Worm (Caenorhabditis elegans): Measurements from ENCODE around the gene cpf-2.
"Not testable (repeated sequence)": the region's sequence is repeated elsewhere in the genome, so short reads cannot be mapped to it uniquely, and the experiment has no call there.

DNA sequence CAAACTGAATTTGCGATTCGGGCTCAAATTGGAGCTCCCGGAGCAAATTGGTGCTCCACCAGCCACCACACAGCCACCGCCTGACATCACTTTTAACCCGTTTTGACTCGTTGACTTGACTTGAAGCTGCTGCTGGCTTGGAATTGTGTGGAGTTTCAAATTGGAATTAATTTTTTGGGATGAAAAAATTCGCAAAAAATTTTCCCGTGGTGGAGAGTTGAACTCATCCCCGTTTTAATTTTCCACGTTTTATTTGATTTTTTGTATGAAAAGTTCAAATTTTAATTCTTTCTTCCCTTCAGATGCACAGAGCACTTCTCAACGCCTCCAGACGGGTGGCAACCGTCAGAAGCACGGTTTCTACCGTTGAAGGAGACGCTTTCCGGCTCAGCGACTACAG, 23.4 kb downstream of the cpf-2 start, which contains the start of gene Y43F4A.4:
- not testable (repeated sequence) for TF ChIP-seq fos-1 (tag; optimal IDR thresholded peaks at IDR 0.05); pag-3 (tag; optimal IDR thresholded peaks at IDR 0.05; ENCODE audit: borderline replicate concordance, insufficient read depth); zip-4 (GFP tag; optimal IDR thresholded peaks at IDR 0.05); blmp-1 (tag; optimal IDR thresholded peaks at IDR 0.05); skn-1 (tag; optimal IDR thresholded peaks at IDR 0.05); nhr-11 (tag; optimal IDR thresholded peaks at IDR 0.05); lir-3 (tag; optimal IDR thresholded peaks at IDR 0.05; ENCODE audit: poor library complexity)

All from whole organism, L1 larva.